Worm (Caenorhabditis elegans) whole organism, late embryonic: ENCODE data around the gene C30G7.2.

Experiments used
- Y22D7AL.16 ChIP-seq: sonication (generic microtip); optimal IDR thresholded peaks from 2 replicates; lab custom pipeline; 2016; ENCODE audit warnings: missing genetic modification characterization, missing compliant biosample characterization
- ama-1 ChIP-seq: fragments of 150-350 bp; optimal IDR thresholded peaks from 2 replicates; lab custom pipeline; 2014
- ceh-2 ChIP-seq: sonication (generic microtip); optimal IDR thresholded peaks from 2 replicates; lab custom pipeline; 2016; ENCODE audit warnings: missing genotype, missing genetic modification characterization, missing compliant biosample characterization
- elt-2 ChIP-seq: sonication (generic microtip); optimal IDR thresholded peaks from 2 replicates; lab custom pipeline; 2016; ENCODE audit warnings: missing genetic modification reagents, missing genetic modification characterization, missing compliant biosample characterization
- hlh-8 ChIP-seq: sonication (generic microtip); optimal IDR thresholded peaks from 2 replicates; lab custom pipeline; 2016; ENCODE audit warnings: missing genotype, missing genetic modification characterization, missing compliant biosample characterization
- nhr-11 ChIP-seq: fragments of 150-350 bp; optimal IDR thresholded peaks from 2 replicates; lab custom pipeline; 2014; ENCODE audit warnings: missing biosample characterization, missing genetic modification characterization
- sox-2 ChIP-seq: fragments of 200-800 bp; sonication (Bioruptor generic); IDR thresholded peaks from 2 replicates; pipeline ENCODE4 v1.3.6; 2022; ENCODE audit warnings: missing genetic modification reagents, missing genetic modification characterization, missing compliant biosample characterization
- syd-9 ChIP-seq: sonication (generic microtip); optimal IDR thresholded peaks from 2 replicates; lab custom pipeline; 2016; ENCODE audit warnings: mild to moderate bottlenecking, missing genetic modification characterization, moderate library complexity, missing compliant biosample characterization
- unc-55 ChIP-seq: sonication (generic microtip); optimal IDR thresholded peaks from 2 replicates; lab custom pipeline; 2017; ENCODE audit warnings: missing biosample characterization, missing genetic modification reagents, missing genetic modification characterization
- unc-86 ChIP-seq: sonication (generic microtip); optimal IDR thresholded peaks from 2 replicates; lab custom pipeline; 2016; ENCODE audit warnings: missing genetic modification characterization, missing compliant biosample characterization

ce11 chrV:14979937-14980336 is 43.2 kb downstream of the C30G7.2 start, which contains the start of gene xbx-1:
- TF ChIP-seq unc-55 (GFP tag; lab: Kevin White, UChicago) (no peak), nhr-11 (tag; lab: Kevin White, UChicago) (no peak), hlh-8 (tag; lab: Kevin White, UChicago) (no peak), unc-86 (tag; lab: Kevin White, UChicago) (no peak), Y22D7AL.16 (no peak), ceh-2 (no peak), elt-2 (no peak), ama-1 (no peak), sox-2 (GFP tag; lab: Robert Waterston, UW) (no peak), syd-9 (tag; lab: Kevin White, UChicago) (no peak)
